Worm (Caenorhabditis elegans) whole organism, L1 larva: Measurements from ENCODE around the gene wrt-2.

Source experiments
- aly-2 ChIP-seq: fragments of 150-350 bp; optimal IDR thresholded peaks from 2 replicates; lab custom pipeline; 2014; ENCODE audit warnings: missing biosample characterization, missing genetic modification characterization
- blmp-1 ChIP-seq: fragments of 150-350 bp; optimal IDR thresholded peaks from 2 replicates; lab custom pipeline; 2014; ENCODE audit warnings: missing biosample characterization, missing genetic modification characterization
- dpl-1 ChIP-seq, 3 experiments: fragments of 150-350 bp in 2 of 3; sonication (generic microtip) in 1 of 3; optimal IDR thresholded peaks; 2 replicates each; lab custom pipeline; 2014 to 2017; ENCODE audit warnings: missing biosample characterization in 3 of 3, missing genetic modification characterization in 3 of 3, missing genetic modification reagents in 3 of 3
- elt-3 ChIP-seq, 6 experiments: fragments of 150-350 bp in 1 of 6; sonication (generic microtip); optimal IDR thresholded peaks; 2 replicates each; lab custom pipeline; 2017 to 2018; ENCODE audit warnings: missing biosample characterization in 6 of 6, missing genetic modification characterization in 6 of 6, inconsistent platforms in 1 of 6
- fos-1 ChIP-seq: fragments of 150-350 bp; optimal IDR thresholded peaks from 2 replicates; lab custom pipeline; 2014; ENCODE audit warnings: missing biosample characterization, missing genetic modification characterization
- lin-13 ChIP-seq: fragments of 150-350 bp; optimal IDR thresholded peaks from 2 replicates; lab custom pipeline; 2014; ENCODE audit warnings: missing biosample characterization, missing genetic modification reagents, missing genetic modification characterization
- mab-9 ChIP-seq: fragments of 200-800 bp; sonication (Bioruptor generic); IDR thresholded peaks from 2 replicates; pipeline ENCODE4 v1.3.6; 2022; ENCODE audit warnings: missing genetic modification reagents, missing genetic modification characterization, missing compliant biosample characterization
- mdl-1 ChIP-seq, 2 experiments: fragments of 150-350 bp; optimal IDR thresholded peaks; 2 replicates each; lab custom pipeline; 2014 to 2017; ENCODE audit warnings: missing biosample characterization in 2 of 2, missing genetic modification characterization in 2 of 2, inconsistent platforms in 1 of 2
- mef-2 ChIP-seq: fragments of 150-350 bp; optimal IDR thresholded peaks from 2 replicates; lab custom pipeline; 2014; ENCODE audit warnings: missing biosample characterization, missing genetic modification characterization
- nhr-11 ChIP-seq: fragments of 150-350 bp; optimal IDR thresholded peaks from 2 replicates; lab custom pipeline; 2014; ENCODE audit warnings: missing biosample characterization, missing genetic modification characterization
- pag-3 ChIP-seq: sonication (generic microtip); optimal IDR thresholded peaks from 2 replicates; lab custom pipeline; 2017; ENCODE audit warnings: missing genetic modification characterization, mild to moderate bottlenecking, missing compliant biosample characterization, antibody characterized with exemption, borderline replicate concordance; ENCODE audit not compliant: insufficient read depth
- sox-4 ChIP-seq: sonication (generic microtip); optimal IDR thresholded peaks from 2 replicates; lab custom pipeline; 2016; ENCODE audit warnings: missing genetic modification characterization, missing compliant biosample characterization
- swsn-7 ChIP-seq: sonication (generic microtip); optimal IDR thresholded peaks from 2 replicates; lab custom pipeline; 2016; ENCODE audit warnings: missing genetic modification characterization, missing compliant biosample characterization

- TF ChIP-seq fos-1 (tag; lab: Kevin White, UChicago) (no peak), sox-4 (no peak), blmp-1 (tag; lab: Kevin White, UChicago) (no peak), mef-2 (tag; lab: Kevin White, UChicago) (no peak), lin-13 (GFP tag; lab: Kevin White, UChicago) (no peak), pag-3 (no peak), nhr-11 (tag; lab: Kevin White, UChicago) (no peak), mab-9 (GFP tag; lab: Robert Waterston, UW) (no peak), dpl-1 (GFP tag; optimal IDR thresholded peaks at IDR 0.05; lab: Kevin White, UChicago) (no peak), elt-3 (tag; optimal IDR thresholded peaks at IDR 0.05; lab: Kevin White, UChicago) (no peak), swsn-7 (tag; lab: Kevin White, UChicago) (no peak), mdl-1 (tag; optimal IDR thresholded peaks at IDR 0.05; lab: Kevin White, UChicago) (no peak), aly-2 (tag; lab: Kevin White, UChicago) (no peak)
Observed at ce11 chrX:3061698-3062097, 32.5 kb downstream of the wrt-2 start.
